Worm (Caenorhabditis elegans) whole organism, L1 larva: ENCODE measurements around the gene Y38E10A.2.

ENCODE experiments used
- C16A3.4 ChIP-seq: fragments of 150-350 bp; optimal IDR thresholded peaks from 2 replicates; lab custom pipeline; 2014; ENCODE audit warnings: missing biosample characterization, missing genetic modification characterization
- C34B4.2 ChIP-seq: sonication (generic microtip); optimal IDR thresholded peaks from 2 replicates; lab custom pipeline; 2017; ENCODE audit warnings: mild to moderate bottlenecking, missing genetic modification characterization, missing compliant biosample characterization
- aly-2 ChIP-seq: fragments of 150-350 bp; optimal IDR thresholded peaks from 2 replicates; lab custom pipeline; 2014; ENCODE audit warnings: missing biosample characterization, missing genetic modification characterization
- ama-1 ChIP-seq: fragments of 150-350 bp; optimal IDR thresholded peaks from 2 replicates; lab custom pipeline; 2014
- ceh-82 ChIP-seq, 3 experiments: fragments of 150-350 bp in 1 of 3; sonication (generic microtip) in 2 of 3; optimal IDR thresholded peaks; 2 replicates each; lab custom pipeline; 2014 to 2017; ENCODE audit warnings: missing biosample characterization in 3 of 3, missing genetic modification characterization in 3 of 3
- ceh-88 ChIP-seq: fragments of 200-800 bp; sonication (Bioruptor generic); IDR thresholded peaks from 2 replicates; pipeline ENCODE4 v1.3.6; 2022; ENCODE audit warnings: missing genetic modification characterization, missing compliant biosample characterization
- ceh-90 ChIP-seq: sonication (generic microtip); optimal IDR thresholded peaks from 2 replicates; lab custom pipeline; 2016; ENCODE audit warnings: missing genetic modification characterization, missing compliant biosample characterization
- ces-1 ChIP-seq: fragments of 150-350 bp; optimal IDR thresholded peaks from 2 replicates; lab custom pipeline; 2014; ENCODE audit warnings: missing biosample characterization, missing genetic modification reagents, missing genetic modification characterization
- fkh-10 ChIP-seq: sonication (generic microtip); optimal IDR thresholded peaks from 2 replicates; lab custom pipeline; 2017; ENCODE audit warnings: missing biosample characterization, missing genetic modification reagents, missing genetic modification characterization
- fkh-4 ChIP-seq: sonication (generic microtip); optimal IDR thresholded peaks from 2 replicates; lab custom pipeline; 2016; ENCODE audit warnings: missing compliant biosample characterization, missing genetic modification characterization, borderline replicate concordance
- fkh-8 ChIP-seq: sonication (generic microtip); optimal IDR thresholded peaks from 2 replicates; lab custom pipeline; 2016; ENCODE audit warnings: mild to moderate bottlenecking, missing genetic modification characterization, missing compliant biosample characterization
- hlh-17 ChIP-seq: fragments of 200-800 bp; sonication (Bioruptor generic); optimal IDR thresholded peaks from 2 replicates; lab custom pipeline; 2018; ENCODE audit warnings: missing genetic modification characterization, mild to moderate bottlenecking, missing compliant biosample characterization, moderate library complexity, borderline replicate concordance
- hpl-2 ChIP-seq: fragments of 150-350 bp; optimal IDR thresholded peaks from 2 replicates; lab custom pipeline; 2014; ENCODE audit warnings: missing biosample characterization, missing genetic modification reagents, missing genetic modification characterization
- irx-1 ChIP-seq: sonication (generic microtip); optimal IDR thresholded peaks from 2 replicates; lab custom pipeline; 2016; ENCODE audit warnings: missing genetic modification characterization, missing compliant biosample characterization
- lin-14 ChIP-seq: fragments of 200-800 bp; sonication (Bioruptor generic); optimal IDR thresholded peaks from 2 replicates; lab custom pipeline; 2018; ENCODE audit warnings: mild to moderate bottlenecking, missing genetic modification characterization, moderate library complexity, missing compliant biosample characterization
- lin-35 ChIP-seq, 2 experiments: fragments of 150-350 bp; optimal IDR thresholded peaks; 2 replicates each; lab custom pipeline; 2014; ENCODE audit warnings: missing biosample characterization in 2 of 2, missing genetic modification characterization in 2 of 2, missing genetic modification reagents in 2 of 2
- lin-39 ChIP-seq: fragments of 150-350 bp; optimal IDR thresholded peaks from 2 replicates; lab custom pipeline; 2014; ENCODE audit warnings: missing biosample characterization, missing genetic modification reagents, missing genetic modification characterization
- mep-1 ChIP-seq: fragments of 150-350 bp; optimal IDR thresholded peaks from 2 replicates; lab custom pipeline; 2014; ENCODE audit warnings: missing biosample characterization, missing genetic modification characterization
- nhr-11 ChIP-seq: fragments of 150-350 bp; optimal IDR thresholded peaks from 2 replicates; lab custom pipeline; 2014; ENCODE audit warnings: missing biosample characterization, missing genetic modification characterization
- nhr-20 ChIP-seq: sonication (generic microtip); optimal IDR thresholded peaks from 2 replicates; lab custom pipeline; 2016; ENCODE audit warnings: mild to moderate bottlenecking, missing genetic modification characterization, missing compliant biosample characterization
- nhr-237 ChIP-seq: fragments of 150-350 bp; optimal IDR thresholded peaks from 2 replicates; lab custom pipeline; 2014; ENCODE audit warnings: missing biosample characterization, missing genetic modification characterization
- nhr-71 ChIP-seq: sonication (generic microtip); optimal IDR thresholded peaks from 2 replicates; lab custom pipeline; 2016; ENCODE audit warnings: mild to moderate bottlenecking, missing genetic modification characterization, moderate library complexity, missing compliant biosample characterization
- nhr-85 ChIP-seq: sonication (generic microtip); peaks from one replicate; lab custom pipeline; 2016; ENCODE audit warnings: missing genetic modification characterization, inconsistent platforms, missing compliant biosample characterization
- nhr-90 ChIP-seq: sonication (generic microtip); optimal IDR thresholded peaks from 2 replicates; lab custom pipeline; 2016; ENCODE audit warnings: mild to moderate bottlenecking, missing genetic modification characterization, missing compliant biosample characterization; ENCODE audit not compliant: poor library complexity
- pag-3 ChIP-seq: sonication (generic microtip); optimal IDR thresholded peaks from 2 replicates; lab custom pipeline; 2017; ENCODE audit warnings: missing genetic modification characterization, mild to moderate bottlenecking, missing compliant biosample characterization, antibody characterized with exemption, borderline replicate concordance; ENCODE audit not compliant: insufficient read depth
- rnt-1 ChIP-seq: sonication (generic microtip); optimal IDR thresholded peaks from 2 replicates; lab custom pipeline; 2016; ENCODE audit warnings: mild to moderate bottlenecking, missing genetic modification characterization, moderate library complexity, missing compliant biosample characterization
- snpc-4 ChIP-seq: fragments of 150-350 bp; optimal IDR thresholded peaks from 2 replicates; lab custom pipeline; 2014; ENCODE audit warnings: missing biosample characterization, missing genetic modification characterization
- sup-37 ChIP-seq: fragments of 200-800 bp; sonication (Bioruptor generic); optimal IDR thresholded peaks from 2 replicates; lab custom pipeline; 2018; ENCODE audit warnings: mild to moderate bottlenecking, missing genetic modification characterization, missing compliant biosample characterization
- swsn-7 ChIP-seq: sonication (generic microtip); optimal IDR thresholded peaks from 2 replicates; lab custom pipeline; 2016; ENCODE audit warnings: missing genetic modification characterization, missing compliant biosample characterization
- unc-130 ChIP-seq: fragments of 150-350 bp; optimal IDR thresholded peaks from 2 replicates; lab custom pipeline; 2017; ENCODE audit warnings: missing biosample characterization, missing genetic modification characterization, inconsistent platforms
- unc-30 ChIP-seq: sonication (generic microtip); optimal IDR thresholded peaks from 2 replicates; lab custom pipeline; 2017; ENCODE audit warnings: missing biosample characterization, missing genetic modification characterization
- unc-62 ChIP-seq: fragments of 150-350 bp; optimal IDR thresholded peaks from 2 replicates; lab custom pipeline; 2014; ENCODE audit warnings: missing biosample characterization, missing genetic modification reagents, missing genetic modification characterization
- xbp-1 ChIP-seq: sonication (generic microtip); optimal IDR thresholded peaks from 2 replicates; lab custom pipeline; 2016; ENCODE audit warnings: missing genetic modification characterization, missing compliant biosample characterization
- zip-4 ChIP-seq: fragments of 200-800 bp; sonication (Bioruptor generic); optimal IDR thresholded peaks from 2 replicates; lab custom pipeline; 2018; ENCODE audit warnings: mild to moderate bottlenecking, missing genetic modification characterization, moderate library complexity, missing compliant biosample characterization
- ztf-4 ChIP-seq: fragments of 150-350 bp; optimal IDR thresholded peaks from 2 replicates; lab custom pipeline; 2014; ENCODE audit warnings: missing biosample characterization, missing genetic modification characterization

Gene Y38E10A.2

ce11 chrII:12570523-12570922 lies 2.9 kb downstream of the Y38E10A.2 start, which contains the start of gene Y38E10A.1:
Gene Y38E10A.1, minus strand, starts transcription at chrII:12570623.
- no peak for TF ChIP-seq lin-35 (GFP tag; optimal IDR thresholded peaks at IDR 0.05; lab: Kevin White, UChicago)
- TF ChIP-seq irx-1: no peak
- TF ChIP-seq aly-2: no peak
- TF ChIP-seq swsn-7 (tag; lab: Kevin White, UChicago): no peak
- no peak for TF ChIP-seq C16A3.4 (tag; lab: Kevin White, UChicago)
- no peak for TF ChIP-seq ces-1 (GFP tag; lab: Kevin White, UChicago)
- TF ChIP-seq nhr-71: no peak

- no peak for TF ChIP-seq hlh-17 (GFP tag; lab: Kevin White, UChicago)
- no peak for TF ChIP-seq nhr-20
- TF ChIP-seq C34B4.2 (tag; lab: Kevin White, UChicago): no peak
- TF ChIP-seq ztf-4 (tag; lab: Kevin White, UChicago): no peak
- TF ChIP-seq hpl-2 (GFP tag; lab: Kevin White, UChicago): no peak
- no peak for TF ChIP-seq xbp-1 (tag; lab: Kevin White, UChicago)
- no peak for TF ChIP-seq snpc-4 (tag; lab: Kevin White, UChicago)
- no peak for TF ChIP-seq lin-14
- TF ChIP-seq lin-39: no peak
Observed at ce11 chrII:12565851-12566250, 7.6 kb downstream of the Y38E10A.2 start, which contains the start of gene F49C5.7. Gene F49C5.7, plus strand, starts transcription at chrII:12566151.

ce11 chrII:12560210-12560609 lies 13.2 kb downstream of the Y38E10A.2 start, which contains the start of gene F49C5.12:
Gene F49C5.12, minus strand, starts transcription at chrII:12560310.
- no peak for TF ChIP-seq fkh-4 (tag; lab: Kevin White, UChicago)
- no peak for TF ChIP-seq unc-30 (tag; lab: Kevin White, UChicago)
- no peak for TF ChIP-seq fkh-10
- TF ChIP-seq zip-4: no peak
- TF ChIP-seq ceh-82 (tag; optimal IDR thresholded peaks at IDR 0.05; lab: Kevin White, UChicago): no peak
- TF ChIP-seq snpc-4 (tag; lab: Kevin White, UChicago): no peak
- no peak for TF ChIP-seq nhr-85 (tag; lab: Kevin White, UChicago)

ce11 chrII:12555579-12555978 lies 17.9 kb downstream of the Y38E10A.2 start, which contains the start of gene F49C5.11:
Gene F49C5.11, plus strand, starts transcription at chrII:12555879.
- no peak for TF ChIP-seq unc-130 (tag; lab: Kevin White, UChicago)
- TF ChIP-seq ama-1 (lab: Kevin White, UChicago): no peak
- TF ChIP-seq rnt-1 (tag; lab: Kevin White, UChicago): no peak
- TF ChIP-seq ceh-90 (tag; lab: Kevin White, UChicago): no peak
- TF ChIP-seq ceh-82 (tag; optimal IDR thresholded peaks at IDR 0.05; lab: Kevin White, UChicago): no peak
- no peak for TF ChIP-seq sup-37 (GFP tag; lab: Kevin White, UChicago)

ce11 chrII:12550940-12551339 lies 22.5 kb downstream of the Y38E10A.2 start:
- TF ChIP-seq ama-1 (lab: Kevin White, UChicago): no peak
- no peak for TF ChIP-seq nhr-90
- no peak for TF ChIP-seq ztf-4 (tag; lab: Kevin White, UChicago)
- TF ChIP-seq nhr-237 (tag; lab: Kevin White, UChicago): no peak
- no peak for TF ChIP-seq fkh-8 (tag; lab: Kevin White, UChicago)
- no peak for TF ChIP-seq mep-1 (tag; lab: Kevin White, UChicago)
- no peak for TF ChIP-seq unc-62 (GFP tag; lab: Kevin White, UChicago)
- TF ChIP-seq lin-14: no peak
- no peak for TF ChIP-seq nhr-11 (tag; lab: Kevin White, UChicago)
- TF ChIP-seq pag-3 (tag; lab: Kevin White, UChicago): no peak
- no peak for TF ChIP-seq ceh-88 (GFP tag; lab: Robert Waterston, UW)
- TF ChIP-seq nhr-71: no peak
